Worm (Caenorhabditis elegans): ENCODE measurements around the gene Y17G9B.2.

Gene Y17G9B.2

DNA sequence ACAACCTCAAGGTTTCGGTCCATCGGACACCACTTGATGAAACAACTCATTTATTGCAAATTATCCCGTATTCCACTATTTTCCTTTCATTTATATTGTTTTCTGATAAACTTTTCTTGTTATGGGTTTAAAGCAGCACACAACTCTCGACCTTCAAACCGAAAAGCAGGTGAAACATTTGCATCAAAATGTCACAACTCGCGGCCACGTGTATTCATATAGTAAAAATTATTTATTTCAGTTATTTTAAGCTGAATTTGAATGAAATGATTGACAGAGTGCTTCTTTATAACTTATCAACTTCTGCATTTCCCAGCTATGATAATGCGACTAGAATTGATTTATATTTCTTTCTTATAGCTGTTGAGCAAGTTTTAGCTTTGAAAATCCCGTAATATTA is 47.9 kb downstream of the Y17G9B.2 start, which contains the start of gene srw-95:
TSS of gene srw-95 (plus strand) at position 213 of the 400 bp plus-strand sequence.
- TF ChIP-seq pha-4 (tag; optimal IDR thresholded peaks at IDR 0.05) (no peak), fkh-2 (tag; optimal IDR thresholded peaks at IDR 0.05) (no peak)

DNA sequence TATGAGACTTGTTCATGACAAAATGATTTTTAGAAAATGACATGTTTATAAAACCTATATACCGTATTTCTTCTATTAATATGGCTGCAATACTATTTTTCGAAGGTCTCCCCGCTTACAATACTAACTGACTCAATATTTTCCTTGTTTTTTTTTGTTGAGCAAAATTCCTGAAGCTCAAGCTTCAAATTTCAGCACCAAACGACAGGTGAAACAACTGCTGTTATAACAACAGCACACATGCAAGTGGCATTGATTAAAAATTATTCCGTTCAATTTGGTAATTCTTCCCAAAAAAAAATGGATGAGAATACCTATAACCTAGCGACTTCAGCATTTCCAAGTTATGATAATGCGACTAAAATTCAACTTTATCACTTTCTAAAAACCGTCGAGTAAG is 50.2 kb downstream of the Y17G9B.2 start, which contains the start of gene srw-94:
TSS of gene srw-94 (plus strand) at position 301 of the 400 bp plus-strand sequence.
- no peak for TF ChIP-seq egl-5 (tag; optimal IDR thresholded peaks at IDR 0.05)
- no peak for TF ChIP-seq ceh-16 (tag; optimal IDR thresholded peaks at IDR 0.05)
- no peak for TF ChIP-seq nhr-12 (tag; optimal IDR thresholded peaks at IDR 0.05)
- no peak for TF ChIP-seq nhr-77 (tag; optimal IDR thresholded peaks at IDR 0.05)
- no peak for TF ChIP-seq egl-27 (tag; optimal IDR thresholded peaks at IDR 0.05)
- TF ChIP-seq daf-12 (tag; optimal IDR thresholded peaks at IDR 0.05): no peak
- no peak for TF ChIP-seq fkh-2 (tag; optimal IDR thresholded peaks at IDR 0.05)
- TF ChIP-seq aly-2 (tag; optimal IDR thresholded peaks at IDR 0.05): no peak
- TF ChIP-seq ztf-11 (tag; optimal IDR thresholded peaks at IDR 0.05): no peak
- no peak for TF ChIP-seq nhr-237 (tag; optimal IDR thresholded peaks at IDR 0.05)
- TF ChIP-seq snpc-4 (tag; optimal IDR thresholded peaks at IDR 0.05): no peak
- no peak for TF ChIP-seq mdl-1 (tag; optimal IDR thresholded peaks at IDR 0.05)
- TF ChIP-seq nhr-23 (tag; optimal IDR thresholded peaks at IDR 0.05): no peak
- TF ChIP-seq elt-1 (tag; optimal IDR thresholded peaks at IDR 0.05): no peak
- TF ChIP-seq nhr-25 (tag; optimal IDR thresholded peaks at IDR 0.05): no peak
- no peak for TF ChIP-seq unc-39 (tag; optimal IDR thresholded peaks at IDR 0.05)
- TF ChIP-seq nhr-67 (tag; optimal IDR thresholded peaks at IDR 0.05): no peak
- TF ChIP-seq jun-1 (tag; optimal IDR thresholded peaks at IDR 0.05): no peak
- TF ChIP-seq elt-3 (tag; optimal IDR thresholded peaks at IDR 0.05): no peak
- no peak for TF ChIP-seq mml-1 (tag; optimal IDR thresholded peaks at IDR 0.05)
